Worm (Caenorhabditis elegans) whole organism, midembryonic: Measurements from ENCODE around the gene C16C10.13.

Experiments used
- T22C8.4 ChIP-seq: fragments of 200-800 bp; sonication (Bioruptor generic); IDR thresholded peaks from 2 replicates; pipeline ENCODE4 v1.3.6; 2022; ENCODE audit warnings: missing genetic modification characterization, missing compliant biosample characterization
- flt-1 ChIP-seq: fragments of 200-800 bp; sonication (Bioruptor generic); IDR thresholded peaks from 2 replicates; pipeline ENCODE4 v1.3.6; 2022; ENCODE audit warnings: missing genetic modification characterization, missing compliant biosample characterization
- klf-2 ChIP-seq: fragments of 200-800 bp; sonication (Bioruptor generic); conservative IDR thresholded peaks from 2 replicates; pipeline ENCODE4 v1.3.6; 2022; ENCODE audit warnings: missing genetic modification reagents, missing genetic modification characterization, missing compliant biosample characterization
- med-1 ChIP-seq: sonication (generic microtip); optimal IDR thresholded peaks from 2 replicates; lab custom pipeline; 2017; ENCODE audit warnings: missing genetic modification characterization, mild to moderate bottlenecking, missing compliant biosample characterization, antibody characterized with exemption, missing genetic modification reagents; ENCODE audit not compliant: insufficient read depth
- ref-1 ChIP-seq: fragments of 200-800 bp; sonication (Bioruptor generic); conservative IDR thresholded peaks from 2 replicates; pipeline ENCODE4 v1.3.6; 2022; ENCODE audit warnings: missing genetic modification reagents, missing genetic modification characterization, missing compliant biosample characterization
- tab-1 ChIP-seq: fragments of 200-800 bp; sonication (Bioruptor generic); IDR thresholded peaks from 2 replicates; pipeline ENCODE4 v1.3.6; 2022; ENCODE audit warnings: missing genetic modification characterization, missing compliant biosample characterization
- ztf-23 ChIP-seq: fragments of 200-800 bp; sonication (Bioruptor generic); IDR thresholded peaks from 2 replicates; pipeline ENCODE4 v1.3.6; 2022; ENCODE audit warnings: missing genetic modification reagents, missing genetic modification characterization, missing compliant biosample characterization
- ztf-29 ChIP-seq: fragments of 200-800 bp; sonication (Bioruptor generic); IDR thresholded peaks from 2 replicates; pipeline ENCODE4 v1.3.6; 2022; ENCODE audit warnings: missing genetic modification reagents, missing genetic modification characterization, missing compliant biosample characterization

DNA sequence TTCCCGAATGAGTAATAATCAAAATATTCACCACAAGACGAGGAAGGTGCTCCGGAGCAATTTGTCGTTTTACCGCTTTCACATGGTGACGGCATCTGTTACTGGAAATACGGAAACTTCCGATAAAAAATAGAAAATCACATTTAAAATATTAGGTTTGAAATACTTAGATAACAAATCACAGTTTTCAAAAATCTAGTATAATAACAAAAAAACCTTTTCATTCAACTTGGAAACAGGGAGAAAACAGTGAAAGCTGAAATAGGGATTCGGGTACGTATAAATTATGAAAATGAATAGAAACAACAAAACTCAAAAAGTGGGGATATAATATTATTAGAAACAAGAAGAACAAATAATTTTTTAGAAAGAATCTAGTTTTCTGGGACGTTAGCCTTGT is 5.1 kb downstream of the C16C10.13 start, which contains the start of gene C16C10.1:
- TF ChIP-seq flt-1 (GFP tag; lab: Robert Waterston, UW) = no peak
- TF ChIP-seq ref-1 = no peak
- TF ChIP-seq tab-1 (GFP tag; lab: Robert Waterston, UW) = no peak
- TF ChIP-seq med-1 (GFP tag; lab: Kevin White, UChicago) = no peak
- TF ChIP-seq T22C8.4 = no peak
- TF ChIP-seq ztf-23 = no peak
- TF ChIP-seq ztf-29 (GFP tag; lab: Robert Waterston, UW) = no peak
- no peak for TF ChIP-seq klf-2 (GFP tag; lab: Robert Waterston, UW)
